Worm (Caenorhabditis elegans) whole organism, L3 larva: ENCODE data around the gene C23G10.2.
A peak's percentile ranks its signal among the peaks of the same experiment; 100 is the strongest.

ENCODE experiments used
- R02D3.7 ChIP-seq: fragments of 150-350 bp; optimal IDR thresholded peaks from 2 replicates; lab custom pipeline; 2014; ENCODE audit warnings: missing biosample characterization, missing genetic modification characterization
- ZK546.5 ChIP-seq: sonication (generic microtip); optimal IDR thresholded peaks from 2 replicates; lab custom pipeline; 2017; ENCODE audit warnings: missing biosample characterization, missing genetic modification characterization
- aly-2 ChIP-seq: fragments of 150-350 bp; optimal IDR thresholded peaks from 2 replicates; lab custom pipeline; 2014; ENCODE audit warnings: missing biosample characterization, missing genetic modification characterization
- ceh-16 ChIP-seq: sonication (generic microtip); optimal IDR thresholded peaks from 2 replicates; lab custom pipeline; 2017; ENCODE audit warnings: missing biosample characterization, missing genetic modification characterization
- ceh-28 ChIP-seq: fragments of 150-350 bp; optimal IDR thresholded peaks from 2 replicates; lab custom pipeline; 2014; ENCODE audit warnings: missing biosample characterization, missing genetic modification reagents, missing genetic modification characterization
- ceh-82 ChIP-seq: fragments of 150-350 bp; optimal IDR thresholded peaks from 2 replicates; lab custom pipeline; 2014; ENCODE audit warnings: missing biosample characterization, missing genetic modification characterization
- ceh-9 ChIP-seq: sonication (generic microtip); optimal IDR thresholded peaks from 2 replicates; lab custom pipeline; 2018; ENCODE audit warnings: missing biosample characterization, missing genetic modification characterization
- daf-12 ChIP-seq: fragments of 150-350 bp; optimal IDR thresholded peaks from 2 replicates; lab custom pipeline; 2014; ENCODE audit warnings: missing biosample characterization, missing genetic modification reagents, missing genetic modification characterization
- egl-27 ChIP-seq: sonication (generic microtip); optimal IDR thresholded peaks from 4 replicates; lab custom pipeline; 2017; ENCODE audit warnings: missing biosample characterization, missing genetic modification reagents, missing genetic modification characterization
- egl-5 ChIP-seq: fragments of 150-350 bp; optimal IDR thresholded peaks from 2 replicates; lab custom pipeline; 2017; ENCODE audit warnings: missing biosample characterization, missing genetic modification reagents, missing genetic modification characterization, inconsistent platforms
- elt-1 ChIP-seq: fragments of 150-350 bp; optimal IDR thresholded peaks from 2 replicates; lab custom pipeline; 2014; ENCODE audit warnings: missing biosample characterization, missing genetic modification characterization
- elt-2 ChIP-seq: sonication (generic microtip); optimal IDR thresholded peaks from 2 replicates; lab custom pipeline; 2016; ENCODE audit warnings: missing genetic modification reagents, mild to moderate bottlenecking, missing genetic modification characterization, missing compliant biosample characterization
- elt-3 ChIP-seq, 3 experiments: fragments of 150-350 bp in 1 of 3; sonication (generic microtip) in 2 of 3; optimal IDR thresholded peaks; 2 replicates in 2 of 3; 4 replicates in 1 of 3; lab custom pipeline; 2014 to 2017; ENCODE audit warnings: missing biosample characterization in 3 of 3, missing genetic modification characterization in 3 of 3
- eor-1 ChIP-seq, 2 experiments: fragments of 150-350 bp; optimal IDR thresholded peaks; 2 replicates each; lab custom pipeline; 2014 to 2018; ENCODE audit warnings: missing biosample characterization in 2 of 2, missing genetic modification characterization in 2 of 2
- fkh-10 ChIP-seq: sonication (generic microtip); optimal IDR thresholded peaks from 2 replicates; lab custom pipeline; 2017; ENCODE audit warnings: missing biosample characterization, missing genetic modification reagents, missing genetic modification characterization
- fkh-2 ChIP-seq: fragments of 150-350 bp; optimal IDR thresholded peaks from 2 replicates; lab custom pipeline; 2014; ENCODE audit warnings: missing biosample characterization, missing genetic modification reagents, missing genetic modification characterization
- fos-1 ChIP-seq: fragments of 150-350 bp; optimal IDR thresholded peaks from 2 replicates; lab custom pipeline; 2014; ENCODE audit warnings: missing biosample characterization, missing genetic modification characterization
- hmg-11 ChIP-seq: sonication (generic microtip); optimal IDR thresholded peaks from 2 replicates; lab custom pipeline; 2016; ENCODE audit warnings: missing genetic modification characterization, missing compliant biosample characterization
- jun-1 ChIP-seq: fragments of 150-350 bp; optimal IDR thresholded peaks from 2 replicates; lab custom pipeline; 2014; ENCODE audit warnings: missing biosample characterization, missing genetic modification reagents, missing genetic modification characterization
- lin-15B ChIP-seq: fragments of 150-350 bp; optimal IDR thresholded peaks from 2 replicates; lab custom pipeline; 2014; ENCODE audit warnings: missing biosample characterization, missing genetic modification characterization
- lin-39 ChIP-seq: fragments of 150-350 bp; optimal IDR thresholded peaks from 2 replicates; lab custom pipeline; 2018; ENCODE audit warnings: missing biosample characterization, missing genetic modification reagents, missing genetic modification characterization
- lsy-12 ChIP-seq: sonication (generic microtip); optimal IDR thresholded peaks from 2 replicates; lab custom pipeline; 2016; ENCODE audit warnings: mild to moderate bottlenecking, missing genetic modification characterization, missing compliant biosample characterization
- mdl-1 ChIP-seq: fragments of 150-350 bp; optimal IDR thresholded peaks from 2 replicates; lab custom pipeline; 2014; ENCODE audit warnings: missing biosample characterization, missing genetic modification characterization
- mml-1 ChIP-seq: fragments of 150-350 bp; sonication (generic microtip); optimal IDR thresholded peaks from 3 replicates; lab custom pipeline; 2014; ENCODE audit warnings: missing biosample characterization, missing genetic modification characterization
- nfya-1 ChIP-seq: sonication (generic microtip); optimal IDR thresholded peaks from 2 replicates; lab custom pipeline; 2017; ENCODE audit warnings: missing genetic modification characterization, mild to moderate bottlenecking, missing compliant biosample characterization, antibody characterized with exemption, moderate library complexity; ENCODE audit not compliant: insufficient read depth
- nhr-11 ChIP-seq: fragments of 150-350 bp; optimal IDR thresholded peaks from 2 replicates; lab custom pipeline; 2014; ENCODE audit warnings: missing biosample characterization, missing genetic modification characterization
- nhr-12 ChIP-seq: fragments of 150-350 bp; optimal IDR thresholded peaks from 2 replicates; lab custom pipeline; 2014; ENCODE audit warnings: missing biosample characterization, missing genetic modification characterization
- nhr-23 ChIP-seq: fragments of 150-350 bp; optimal IDR thresholded peaks from 2 replicates; lab custom pipeline; 2014; ENCODE audit warnings: missing biosample characterization, missing genetic modification reagents, missing genetic modification characterization
- nhr-237 ChIP-seq: fragments of 150-350 bp; optimal IDR thresholded peaks from 2 replicates; lab custom pipeline; 2014; ENCODE audit warnings: missing biosample characterization, missing genetic modification characterization
- nhr-25 ChIP-seq: sonication (generic microtip); optimal IDR thresholded peaks from 2 replicates; lab custom pipeline; 2017; ENCODE audit warnings: missing biosample characterization, missing genetic modification characterization
- nhr-76 ChIP-seq: fragments of 150-350 bp; sonication (generic microtip); optimal IDR thresholded peaks from 5 replicates; lab custom pipeline; 2014; ENCODE audit warnings: missing biosample characterization, missing genetic modification characterization
- nhr-77 ChIP-seq: fragments of 150-350 bp; optimal IDR thresholded peaks from 2 replicates; lab custom pipeline; 2014; ENCODE audit warnings: missing biosample characterization, missing genetic modification characterization
- pha-4 ChIP-seq: fragments of 150-350 bp; optimal IDR thresholded peaks from 2 replicates; lab custom pipeline; 2014; ENCODE audit warnings: missing biosample characterization, missing genetic modification reagents, missing genetic modification characterization
- pqm-1 ChIP-seq: fragments of 150-350 bp; optimal IDR thresholded peaks from 2 replicates; lab custom pipeline; 2017; ENCODE audit warnings: missing biosample characterization, missing genetic modification characterization, inconsistent platforms
- sea-2 ChIP-seq: fragments of 150-350 bp; sonication (generic microtip); optimal IDR thresholded peaks from 4 replicates; lab custom pipeline; 2014; ENCODE audit warnings: missing biosample characterization, missing genetic modification reagents, missing genetic modification characterization
- skn-1 ChIP-seq: fragments of 150-350 bp; optimal IDR thresholded peaks from 2 replicates; lab custom pipeline; 2014; ENCODE audit warnings: missing biosample characterization, missing genetic modification characterization
- unc-39 ChIP-seq: sonication (generic microtip); optimal IDR thresholded peaks from 4 replicates; lab custom pipeline; 2017; ENCODE audit warnings: missing biosample characterization, missing genetic modification characterization
- ztf-11 ChIP-seq: fragments of 150-350 bp; optimal IDR thresholded peaks from 2 replicates; lab custom pipeline; 2014; ENCODE audit warnings: missing biosample characterization, missing genetic modification characterization
- ztf-4 ChIP-seq: fragments of 150-350 bp; optimal IDR thresholded peaks from 2 replicates; lab custom pipeline; 2014; ENCODE audit warnings: missing biosample characterization, missing genetic modification characterization

C23G10.2 gene

DNA sequence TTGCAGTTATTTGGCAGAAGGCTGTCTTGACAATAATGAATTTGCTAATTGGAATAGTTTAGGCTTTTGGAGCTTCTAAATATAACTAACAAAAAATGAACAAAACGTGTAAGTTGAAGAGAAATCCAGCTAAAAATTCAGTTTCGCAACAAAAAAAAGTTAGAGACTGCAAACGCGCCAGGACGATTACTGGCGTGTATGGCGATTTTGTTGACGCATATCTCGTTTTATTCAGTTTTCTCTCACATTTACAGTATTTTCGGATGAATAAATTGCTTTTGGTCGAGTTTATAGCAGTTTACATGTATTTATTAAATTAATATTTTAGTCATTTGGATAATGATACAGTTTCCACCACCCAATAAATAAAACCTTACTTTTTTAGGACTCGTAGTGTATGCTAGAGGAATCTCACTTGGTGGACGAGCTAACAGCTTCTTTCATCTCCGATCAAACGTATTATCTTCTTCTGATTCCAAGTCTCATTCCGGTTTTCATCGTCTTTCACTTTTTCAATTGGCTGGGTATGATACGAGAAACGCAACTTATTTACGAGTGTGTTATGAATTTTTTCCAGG, 34.8 kb upstream of the C23G10.2 start, which contains the start of the genes abcf-3 and F42A10.5 (continued):
- peak; percentile 34 for TF ChIP-seq elt-2 (tag; lab: Kevin White, UChicago)
- peak; percentile 28 for TF ChIP-seq nhr-11
- TF ChIP-seq ceh-9: no peak
- TF ChIP-seq nhr-76 (tag; lab: Kevin White, UChicago): no peak
- no peak for TF ChIP-seq fkh-10

DNA sequence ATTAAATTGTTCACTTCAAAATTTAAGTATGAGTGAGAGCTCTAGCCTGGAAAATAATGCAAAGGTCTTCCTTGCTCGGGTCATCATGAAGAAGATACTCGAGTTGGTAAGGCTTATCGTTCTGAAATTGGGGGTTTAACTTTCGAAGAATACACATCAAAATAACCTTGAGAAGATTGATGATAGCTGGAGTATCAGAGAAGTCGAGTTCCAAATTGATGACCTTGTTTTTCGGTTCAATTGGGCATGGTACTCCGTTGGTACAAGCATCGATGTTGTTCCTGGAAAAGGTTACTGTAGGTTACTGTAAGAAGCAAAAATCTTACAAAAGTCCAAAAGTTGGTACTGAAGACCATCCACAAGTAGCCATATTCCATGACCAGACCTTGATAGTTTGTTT, 31.7 kb upstream of the C23G10.2 start:
- no peak for TF ChIP-seq eor-1 (tag; optimal IDR thresholded peaks at IDR 0.05; lab: Kevin White, UChicago)
- TF ChIP-seq nhr-12 (tag; lab: Kevin White, UChicago): no peak
- no peak for TF ChIP-seq nfya-1
- no peak for TF ChIP-seq nhr-25 (tag; lab: Kevin White, UChicago)

DNA sequence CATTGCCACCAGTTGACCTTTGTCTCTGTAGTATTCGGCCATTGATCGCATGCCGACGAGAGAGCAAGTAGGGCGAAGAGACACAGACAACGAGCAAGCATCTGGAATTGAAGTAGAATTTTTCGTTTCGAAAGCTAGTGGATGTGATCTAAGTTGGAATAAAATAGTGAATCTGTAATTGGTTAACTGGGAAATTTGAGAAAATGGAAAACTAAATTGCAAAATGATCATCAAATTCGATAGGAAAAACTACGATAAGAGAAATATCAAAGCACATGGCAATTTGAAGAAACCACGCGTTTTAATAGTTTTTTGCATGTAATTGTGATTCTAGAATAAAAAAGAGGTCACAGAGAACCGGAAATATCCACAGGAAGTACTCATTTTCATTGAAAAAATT, 31.1 kb upstream of the C23G10.2 start, which contains the start of gene F42A10.6:
Gene F42A10.6 (minus strand): TSS at position 101 of the 400 bp plus-strand sequence.
- TF ChIP-seq elt-2 (tag; lab: Kevin White, UChicago) (peak; percentile 27), unc-39 (tag; lab: Kevin White, UChicago) (no peak)
- TF ChIP-seq, all 47 proteins: peak for 1

DNA sequence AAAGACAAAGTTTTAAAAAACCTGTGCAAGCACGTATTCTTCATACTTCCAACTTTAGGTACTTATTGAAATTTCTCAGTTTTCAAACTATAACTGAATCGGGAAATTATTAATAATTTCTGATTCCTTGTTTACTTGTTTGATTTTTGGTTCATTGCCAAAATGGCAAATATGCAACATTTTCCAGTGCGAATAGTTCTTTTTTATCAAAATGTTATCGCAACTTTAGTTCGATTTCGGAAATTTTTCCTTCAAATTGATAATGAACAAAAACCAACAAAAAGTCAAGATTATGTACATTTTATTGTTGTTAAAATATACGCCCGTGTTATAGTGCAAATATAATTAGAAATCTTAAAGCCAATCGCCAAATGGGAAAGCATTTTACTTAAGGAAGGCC, 30.2 kb upstream of the C23G10.2 start:
- TF ChIP-seq elt-2 (tag; lab: Kevin White, UChicago) (peak; percentile 55), fkh-2 (no peak), pha-4 (tag; lab: Kevin White, UChicago) (peak; percentile 56)

DNA sequence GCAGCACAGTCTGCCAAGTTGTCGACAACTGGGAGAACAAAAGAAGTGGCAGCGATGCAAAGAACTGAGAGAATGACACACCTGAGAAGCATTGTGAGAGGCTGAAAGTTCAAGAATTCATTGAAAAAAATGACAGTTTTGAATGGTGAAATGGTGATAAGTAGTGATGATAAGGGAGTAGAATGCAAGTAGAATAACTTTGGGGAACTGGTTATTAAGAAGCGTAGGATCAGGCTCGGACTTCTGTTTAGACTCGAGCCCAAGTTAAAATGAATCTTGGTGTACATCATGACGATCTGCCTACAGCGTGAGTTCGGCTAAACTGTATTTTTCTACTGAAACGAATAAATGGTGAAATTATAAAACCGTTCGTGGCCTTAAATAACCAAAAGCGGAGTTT, 29.3 kb upstream of the C23G10.2 start, which contains the start of gene F42A10.7:
Gene F42A10.7 (minus strand): TSS at position 101 of the 400 bp plus-strand sequence.
- TF ChIP-seq mml-1 (tag; lab: Kevin White, UChicago): no peak
- TF ChIP-seq nhr-237: no peak
- TF ChIP-seq sea-2 (GFP tag; lab: Kevin White, UChicago): no peak
- no peak for TF ChIP-seq ztf-4 (tag; lab: Kevin White, UChicago)
- TF ChIP-seq elt-1 (tag; lab: Kevin White, UChicago): no peak
- no peak for TF ChIP-seq R02D3.7 (tag; lab: Kevin White, UChicago)
- no peak for TF ChIP-seq egl-5
- TF ChIP-seq hmg-11: no peak
- no peak for TF ChIP-seq fos-1 (tag; lab: Kevin White, UChicago)
- TF ChIP-seq elt-2 (tag; lab: Kevin White, UChicago): no peak
- TF ChIP-seq daf-12 (tag; lab: Kevin White, UChicago): no peak

DNA sequence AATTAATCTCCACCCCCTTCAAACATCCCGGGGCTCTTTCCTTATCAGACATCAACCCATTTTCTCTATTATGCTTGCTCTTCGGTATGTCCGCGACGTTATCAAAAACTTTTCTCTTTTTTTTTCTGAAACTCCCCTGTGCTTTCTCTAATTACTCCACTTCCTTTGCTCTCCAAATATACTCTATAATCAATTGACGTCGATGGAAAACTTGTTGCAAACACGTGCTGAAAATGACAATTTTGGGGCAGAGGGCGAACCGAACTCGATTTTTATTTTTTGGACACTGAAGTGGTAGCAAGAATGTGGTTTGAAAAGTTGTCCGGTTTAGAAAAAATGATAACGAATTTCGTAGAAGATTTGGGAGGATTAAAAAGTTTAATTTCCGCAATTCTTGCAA, 28.8 kb upstream of the C23G10.2 start:
- no peak for TF ChIP-seq ztf-4 (tag; lab: Kevin White, UChicago)
- TF ChIP-seq eor-1 (tag; optimal IDR thresholded peaks at IDR 0.05; lab: Kevin White, UChicago): no peak
- TF ChIP-seq pha-4 (tag; lab: Kevin White, UChicago): peak; percentile 62
- TF ChIP-seq mml-1 (tag; lab: Kevin White, UChicago): no peak
- no peak for TF ChIP-seq daf-12 (tag; lab: Kevin White, UChicago)
- no peak for TF ChIP-seq nhr-25 (tag; lab: Kevin White, UChicago)
- TF ChIP-seq ZK546.5 (tag; lab: Kevin White, UChicago): no peak
- no peak for TF ChIP-seq lsy-12
- TF ChIP-seq nhr-12 (tag; lab: Kevin White, UChicago): no peak
- TF ChIP-seq nfya-1: no peak
- no peak for TF ChIP-seq fkh-2
- TF ChIP-seq ztf-11 (tag; lab: Kevin White, UChicago): no peak
- peak; percentile 95 for TF ChIP-seq pqm-1 (tag; lab: Kevin White, UChicago)
- TF ChIP-seq mdl-1 (tag; lab: Kevin White, UChicago): peak; percentile 9
- TF ChIP-seq lin-39 (tag; lab: Kevin White, UChicago): no peak
- no peak for TF ChIP-seq ceh-9
- TF ChIP-seq aly-2 (tag; lab: Kevin White, UChicago): no peak
- no peak for TF ChIP-seq hmg-11
- no peak for TF ChIP-seq sea-2 (GFP tag; lab: Kevin White, UChicago)
- TF ChIP-seq egl-27 (tag; lab: Kevin White, UChicago): no peak
- no peak for TF ChIP-seq skn-1
- no peak for TF ChIP-seq nhr-23 (tag; lab: Kevin White, UChicago)
- TF ChIP-seq nhr-76 (tag; lab: Kevin White, UChicago): no peak
- no peak for TF ChIP-seq lin-15B (tag; lab: Kevin White, UChicago)
- no peak for TF ChIP-seq R02D3.7 (tag; lab: Kevin White, UChicago)
- no peak for TF ChIP-seq ceh-82 (tag; lab: Kevin White, UChicago)
- no peak for TF ChIP-seq egl-5
- no peak for TF ChIP-seq ceh-28 (tag; lab: Kevin White, UChicago)
- TF ChIP-seq unc-39 (tag; lab: Kevin White, UChicago): no peak
- peak; percentile 96 for TF ChIP-seq elt-2 (tag; lab: Kevin White, UChicago)
- TF ChIP-seq nhr-11: no peak
- no peak for TF ChIP-seq fos-1 (tag; lab: Kevin White, UChicago)
- TF ChIP-seq ceh-16 (tag; lab: Kevin White, UChicago): no peak
- TF ChIP-seq nhr-77: no peak
- TF ChIP-seq fkh-10: no peak
- no peak for TF ChIP-seq elt-3 (tag; optimal IDR thresholded peaks at IDR 0.05; lab: Kevin White, UChicago)
- TF ChIP-seq nhr-237: no peak
- TF ChIP-seq jun-1 (tag; lab: Kevin White, UChicago): peak; percentile 69
